Fruit fly (Drosophila melanogaster): Measurements from ENCODE around the gene CG31875.

- no peak for TF ChIP-seq bab1 (GFP tag; optimal IDR thresholded peaks at IDR 0.05)
- no peak for TF ChIP-seq Clk (GFP tag; optimal IDR thresholded peaks at IDR 0.05)
- no peak for TF ChIP-seq pad (GFP tag; optimal IDR thresholded peaks at IDR 0.05)
- no peak for TF ChIP-seq CG33017 (tag; optimal IDR thresholded peaks at IDR 0.05)
- TF ChIP-seq CG14711 (tag; optimal IDR thresholded peaks at IDR 0.05) = no peak
- no peak for TF ChIP-seq CG1620 (GFP tag; optimal IDR thresholded peaks at IDR 0.05)
- TF ChIP-seq CG7045 (GFP tag; optimal IDR thresholded peaks at IDR 0.05) = no peak
- no peak for TF ChIP-seq CG5204 (GFP tag; optimal IDR thresholded peaks at IDR 0.05)
- TF ChIP-seq CG7101 (tag; optimal IDR thresholded peaks at IDR 0.05) = no peak
- TF ChIP-seq ovo (GFP tag; optimal IDR thresholded peaks at IDR 0.05) = no peak
- no peak for TF ChIP-seq tj (GFP tag; optimal IDR thresholded peaks at IDR 0.05)
- TF ChIP-seq cnc (optimal IDR thresholded peaks at IDR 0.05) = no peak
Measured at dm6 chr2L:10033410-10033809, 30.9 kb upstream of the CG31875 start.
